Fruit fly (Drosophila melanogaster) whole organism, embryonic: ENCODE data around the gene CG14326.

Experiments
- CHES-1-like ChIP-seq: fragments of 200-800 bp; sonication (Bioruptor generic); optimal IDR thresholded peaks from 2 replicates; lab custom pipeline; 2016; ENCODE audit warnings: missing biosample characterization, missing genetic modification characterization
- Hmx ChIP-seq: fragments of 200-800 bp; sonication (Bioruptor generic); optimal IDR thresholded peaks from 2 replicates; lab custom pipeline; 2016; ENCODE audit warnings: missing biosample characterization, missing genetic modification characterization
- ci ChIP-seq: fragments of 200-800 bp; sonication (Bioruptor generic); IDR thresholded peaks from 3 replicates; pipeline ENCODE4 v1.3.6; 2022; ENCODE audit warnings: missing biosample characterization, missing genetic modification characterization

DNA sequence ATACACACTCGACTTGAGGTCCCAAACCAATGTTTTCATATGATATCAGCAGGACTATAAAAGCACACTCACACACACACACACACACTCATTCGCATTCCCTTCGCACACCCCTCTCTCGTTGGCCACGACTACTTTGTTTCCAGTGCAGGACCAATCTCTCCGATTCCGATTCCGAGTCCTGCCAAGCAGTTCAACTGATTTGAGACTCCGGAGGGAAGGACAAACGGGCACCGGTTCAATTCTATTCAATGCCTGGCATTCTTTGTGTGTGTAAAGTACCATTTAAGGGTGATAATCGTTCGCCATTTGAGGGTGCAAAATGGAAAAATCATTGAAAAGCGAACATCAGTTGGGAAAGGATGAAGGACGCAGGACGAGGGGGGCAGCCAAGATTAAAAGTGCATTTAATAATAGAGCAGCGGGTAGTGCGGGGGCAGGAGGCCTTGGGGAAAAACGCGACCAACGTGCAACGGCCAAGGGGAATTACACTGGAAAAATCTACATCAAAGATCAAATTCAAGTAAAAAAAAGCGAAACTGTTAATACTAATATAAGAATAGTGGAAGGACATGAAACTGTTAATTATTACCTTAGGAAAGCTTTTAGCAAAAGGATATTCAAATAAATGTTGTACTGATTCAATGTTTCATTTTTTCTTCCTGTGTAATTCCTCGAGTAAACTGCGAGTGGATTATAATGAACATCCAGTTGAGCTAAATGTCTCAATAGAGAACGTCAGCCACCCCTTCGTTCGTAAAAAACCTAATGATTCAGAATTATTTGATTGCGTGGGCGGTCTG, 35.0 kb upstream of the CG14326 start:
- TF ChIP-seq Hmx (GFP tag; lab: Kevin White, UChicago) (no peak), CHES-1-like (GFP tag; lab: Kevin White, UChicago) (no peak), ci (peak; percentile 71; the same call in 2 of the 3 replicates)
